Fruit fly (Drosophila melanogaster) whole organism, embryonic: Measurements from ENCODE around the gene CG6431.

ENCODE experiments used
- Abd-B ChIP-seq: fragments of 200-800 bp; sonication (Bioruptor generic); optimal IDR thresholded peaks from 2 replicates; lab custom pipeline; 2018; ENCODE audit warnings: missing biosample characterization, mild to moderate bottlenecking, missing genetic modification characterization, moderate library complexity
- Bgb ChIP-seq: fragments of 200-800 bp; sonication (Bioruptor generic); IDR thresholded peaks from 2 replicates; pipeline ENCODE4 v1.3.6; 2022; ENCODE audit warnings: missing biosample characterization, missing genetic modification characterization; ENCODE audit not compliant: partially characterized antibody
- Blimp-1 ChIP-seq: fragments of 200-800 bp; sonication (Bioruptor generic); optimal IDR thresholded peaks from 3 replicates; lab custom pipeline; 2018; ENCODE audit warnings: missing biosample characterization, missing genetic modification characterization, mild to moderate bottlenecking, moderate library complexity, missing genetic modification reagents
- C15 ChIP-seq: fragments of 200-800 bp; sonication (Bioruptor generic); IDR thresholded peaks from 3 replicates; pipeline ENCODE4 v1.3.6; 2022; ENCODE audit warnings: missing biosample characterization, missing genetic modification characterization
- CG10321 ChIP-seq: fragments of 200-800 bp; sonication (Bioruptor generic); IDR thresholded peaks from 2 replicates; pipeline ENCODE4 v1.3.6; 2022; ENCODE audit warnings: missing biosample characterization, missing genetic modification characterization
- CG10565 ChIP-seq: fragments of 200-800 bp; sonication (Bioruptor generic); optimal IDR thresholded peaks from 3 replicates; lab custom pipeline; 2016; ENCODE audit warnings: missing biosample characterization, mild to moderate bottlenecking, missing genetic modification characterization
- CG10654 ChIP-seq: fragments of 200-800 bp; sonication (Bioruptor generic); optimal IDR thresholded peaks from 2 replicates; lab custom pipeline; 2016; ENCODE audit warnings: missing biosample characterization, missing genetic modification characterization
- CG11247 ChIP-seq: fragments of 200-800 bp; sonication (Bioruptor generic); IDR thresholded peaks from 2 replicates; pipeline ENCODE4 v1.3.6; 2022; ENCODE audit warnings: missing biosample characterization, missing genetic modification characterization
- CG12659 ChIP-seq: fragments of 200-800 bp; sonication (Bioruptor generic); optimal IDR thresholded peaks from 3 replicates; lab custom pipeline; 2017; ENCODE audit warnings: mild to moderate bottlenecking, missing biosample characterization, missing genetic modification reagents, missing genetic modification characterization
- CG14965 ChIP-seq: fragments of 200-800 bp; sonication (Bioruptor generic); optimal IDR thresholded peaks from 2 replicates; lab custom pipeline; 2016; ENCODE audit warnings: missing biosample characterization, missing genetic modification characterization, borderline replicate concordance
- CG1602 ChIP-seq: fragments of 200-800 bp; sonication (Bioruptor generic); optimal IDR thresholded peaks from 3 replicates; lab custom pipeline; 2016; ENCODE audit warnings: missing biosample characterization, missing genetic modification characterization
- CG17829 ChIP-seq: fragments of 200-800 bp; optimal IDR thresholded peaks from 2 replicates; lab custom pipeline; 2019; ENCODE audit warnings: missing biosample characterization, mild to moderate bottlenecking, missing genetic modification characterization, moderate library complexity
- CG33557 ChIP-seq: fragments of 200-800 bp; sonication (Bioruptor generic); optimal IDR thresholded peaks from 2 replicates; lab custom pipeline; 2019; ENCODE audit warnings: missing biosample characterization, mild to moderate bottlenecking, missing genetic modification characterization, moderate library complexity
- CG5953 ChIP-seq: fragments of 200-800 bp; sonication (Bioruptor generic); IDR thresholded peaks from 2 replicates; pipeline ENCODE4 v1.3.6; 2022; ENCODE audit warnings: missing biosample characterization, missing genetic modification characterization
- CG7372 ChIP-seq: fragments of 200-800 bp; sonication (Bioruptor generic); IDR thresholded peaks from 2 replicates; pipeline ENCODE4 v1.3.6; 2022; ENCODE audit warnings: missing biosample characterization, missing genetic modification characterization
- CG8478 ChIP-seq: fragments of >200 bp; optimal IDR thresholded peaks from 2 replicates; lab custom pipeline; 2018
- CG8765 ChIP-seq: fragments of 200-800 bp; sonication (Bioruptor generic); IDR thresholded peaks from 2 replicates; pipeline ENCODE4 v1.3.6; 2022; ENCODE audit warnings: missing biosample characterization, missing genetic modification characterization
- Drgx ChIP-seq: fragments of 200-800 bp; sonication (Bioruptor generic); IDR thresholded peaks from 2 replicates; pipeline ENCODE4 v1.3.6; 2022; ENCODE audit warnings: missing biosample characterization, missing genetic modification characterization
- HLH3B ChIP-seq: fragments of 200-800 bp; sonication (Bioruptor generic); IDR thresholded peaks from 2 replicates; pipeline ENCODE4 v1.3.6; 2022; ENCODE audit warnings: missing biosample characterization, missing genetic modification characterization
- HLH4C ChIP-seq: fragments of 200-800 bp; sonication (Bioruptor generic); IDR thresholded peaks from 3 replicates; pipeline ENCODE4 v1.3.6; 2022; ENCODE audit warnings: missing biosample characterization, missing genetic modification characterization; ENCODE audit not compliant: partially characterized antibody
- Hand ChIP-seq: fragments of 200-800 bp; sonication (Bioruptor generic); optimal IDR thresholded peaks from 2 replicates; lab custom pipeline; 2017; ENCODE audit warnings: mild to moderate bottlenecking, missing biosample characterization, missing genetic modification reagents, missing genetic modification characterization
- Meics ChIP-seq: fragments of 200-800 bp; sonication (Bioruptor generic); optimal IDR thresholded peaks from 2 replicates; lab custom pipeline; 2017; ENCODE audit warnings: missing biosample characterization, mild to moderate bottlenecking, missing genetic modification characterization
- NFAT ChIP-seq: fragments of 200-800 bp; sonication (Bioruptor generic); IDR thresholded peaks from 2 replicates; pipeline ENCODE4 v1.3.6; 2022; ENCODE audit warnings: missing biosample characterization, missing genetic modification characterization
- NK7.1 ChIP-seq: fragments of 200-800 bp; sonication (Bioruptor generic); optimal IDR thresholded peaks from 3 replicates; lab custom pipeline; 2016; ENCODE audit warnings: missing biosample characterization, missing genetic modification characterization
- Nf-YC ChIP-seq: fragments of 200-800 bp; optimal IDR thresholded peaks from 3 replicates; lab custom pipeline; 2019; ENCODE audit warnings: missing biosample characterization, mild to moderate bottlenecking, missing genetic modification characterization, moderate library complexity
- Opbp ChIP-seq: fragments of 200-800 bp; sonication (Bioruptor generic); IDR thresholded peaks from 3 replicates; pipeline ENCODE4 v1.3.6; 2022; ENCODE audit warnings: missing biosample characterization, missing genetic modification characterization; ENCODE audit not compliant: partially characterized antibody
- Side ChIP-seq: fragments of 200-800 bp; sonication (Bioruptor generic); optimal IDR thresholded peaks from 2 replicates; lab custom pipeline; 2016; ENCODE audit warnings: missing biosample characterization, missing genetic modification characterization
- Ssrp ChIP-seq: fragments of 200-800 bp; sonication (Bioruptor generic); optimal IDR thresholded peaks from 2 replicates; lab custom pipeline; 2018; ENCODE audit warnings: missing biosample characterization, mild to moderate bottlenecking, missing genetic modification characterization, moderate library complexity
- Stat92E ChIP-seq, 3 experiments: fragments of >200 bp in 2 of 3; fragments of 200-800 bp in 1 of 3; sonication (Bioruptor generic) in 1 of 3; optimal IDR thresholded peaks; 2 replicates each; lab custom pipeline; 2017 to 2019; ENCODE audit warnings: missing biosample characterization in 3 of 3, missing genetic modification characterization in 3 of 3, mild to moderate bottlenecking in 1 of 3, moderate library complexity in 1 of 3
- Tbp ChIP-seq: fragments of >200 bp; optimal IDR thresholded peaks from 2 replicates; lab custom pipeline; 2018; ENCODE audit warnings: missing biosample characterization, missing genetic modification characterization
- cato ChIP-seq: fragments of 200-800 bp; sonication (Bioruptor generic); optimal IDR thresholded peaks from 2 replicates; lab custom pipeline; 2016; ENCODE audit warnings: missing biosample characterization, missing genetic modification characterization, borderline replicate concordance
- chn ChIP-seq: fragments of 200-800 bp; sonication (Bioruptor generic); optimal IDR thresholded peaks from 2 replicates; lab custom pipeline; 2016; ENCODE audit warnings: missing biosample characterization, missing genetic modification characterization
- danr ChIP-seq: fragments of 200-800 bp; sonication (Bioruptor generic); IDR thresholded peaks from 2 replicates; pipeline ENCODE4 v1.3.6; 2022; ENCODE audit warnings: missing biosample characterization, missing genetic modification characterization
- dm ChIP-seq: fragments of 200-800 bp; sonication (Bioruptor generic); optimal IDR thresholded peaks from 3 replicates; lab custom pipeline; 2016; ENCODE audit warnings: missing biosample characterization, missing genetic modification characterization
- ftz-f1 ChIP-seq: fragments of 200-800 bp; sonication (Bioruptor generic); optimal IDR thresholded peaks from 2 replicates; lab custom pipeline; 2016; ENCODE audit warnings: missing biosample characterization, missing genetic modification characterization
- gfzf ChIP-seq: fragments of 200-800 bp; sonication (Bioruptor generic); optimal IDR thresholded peaks from 2 replicates; lab custom pipeline; 2016; ENCODE audit warnings: missing biosample characterization, mild to moderate bottlenecking, missing genetic modification characterization, moderate library complexity
- gsb ChIP-seq: fragments of 200-800 bp; sonication (Bioruptor generic); IDR thresholded peaks from 2 replicates; pipeline ENCODE4 v1.3.6; 2022; ENCODE audit warnings: missing biosample characterization, missing genetic modification characterization
- gsb-n ChIP-seq: fragments of 200-800 bp; sonication (Bioruptor generic); optimal IDR thresholded peaks from 3 replicates; lab custom pipeline; 2018; ENCODE audit warnings: missing biosample characterization, mild to moderate bottlenecking, missing genetic modification characterization
- insv ChIP-seq, 2 experiments: fragments of 200-800 bp; sonication (Bioruptor generic); optimal IDR thresholded peaks; 3 replicates each; lab custom pipeline; 2016 to 2018; ENCODE audit warnings: missing biosample characterization in 2 of 2, missing genetic modification characterization in 2 of 2
- maf-S ChIP-seq: fragments of 200-800 bp; sonication (Bioruptor generic); optimal IDR thresholded peaks from 2 replicates; lab custom pipeline; 2016; ENCODE audit warnings: missing biosample characterization, missing genetic modification characterization
- mirr ChIP-seq: fragments of 200-800 bp; sonication (Bioruptor generic); optimal IDR thresholded peaks from 3 replicates; lab custom pipeline; 2018; ENCODE audit warnings: missing biosample characterization, mild to moderate bottlenecking, missing genetic modification characterization
- onecut ChIP-seq: fragments of 200-800 bp; sonication (Bioruptor generic); IDR thresholded peaks from 2 replicates; pipeline ENCODE4 v1.3.6; 2022; ENCODE audit warnings: missing biosample characterization, missing genetic modification characterization
- p53 ChIP-seq: fragments of 200-800 bp; sonication (Bioruptor generic); optimal IDR thresholded peaks from 2 replicates; lab custom pipeline; 2016; ENCODE audit warnings: missing biosample characterization, missing genetic modification characterization
- sens-2 ChIP-seq: fragments of 200-800 bp; sonication (Bioruptor generic); IDR thresholded peaks from 2 replicates; pipeline ENCODE4 v1.3.6; 2022; ENCODE audit warnings: missing biosample characterization, missing genetic modification characterization
- sim ChIP-seq: fragments of 200-800 bp; sonication (Bioruptor generic); IDR thresholded peaks from 2 replicates; pipeline ENCODE4 v1.3.6; 2022; ENCODE audit warnings: missing biosample characterization, missing genetic modification characterization
- sna ChIP-seq: fragments of 200-800 bp; sonication (Bioruptor generic); IDR thresholded peaks from 2 replicates; pipeline ENCODE4 v1.3.6; 2022; ENCODE audit warnings: missing biosample characterization, missing genetic modification characterization; ENCODE audit not compliant: partially characterized antibody
- sqz ChIP-seq: fragments of 200-800 bp; sonication (Bioruptor generic); optimal IDR thresholded peaks from 3 replicates; lab custom pipeline; 2018; ENCODE audit warnings: missing biosample characterization, mild to moderate bottlenecking, missing genetic modification characterization
- tap ChIP-seq: fragments of 200-800 bp; optimal IDR thresholded peaks from 3 replicates; lab custom pipeline; 2019; ENCODE audit warnings: missing biosample characterization, mild to moderate bottlenecking, missing genetic modification characterization, moderate library complexity
- tll ChIP-seq, 2 experiments: fragments of 200-800 bp in 1 of 2; fragments of >200 bp in 1 of 2; sonication (Bioruptor generic) in 1 of 2; optimal IDR thresholded peaks; 2 replicates each; lab custom pipeline; 2017 to 2019; ENCODE audit warnings: missing biosample characterization in 2 of 2, missing genetic modification characterization in 2 of 2, mild to moderate bottlenecking in 1 of 2, moderate library complexity in 1 of 2
- tx ChIP-seq: fragments of 200-800 bp; sonication (Bioruptor generic); optimal IDR thresholded peaks from 2 replicates; lab custom pipeline; 2016; ENCODE audit warnings: missing biosample characterization, missing genetic modification characterization
- zfh2 ChIP-seq: fragments of 200-800 bp; sonication (Bioruptor generic); optimal IDR thresholded peaks from 2 replicates; lab custom pipeline; 2016; ENCODE audit warnings: missing biosample characterization, missing genetic modification characterization

CG6431 gene

dm6 chr2L:10767597-10768188 is 43.7 kb downstream of the CG6431 start, which contains the start of gene Ubc2:
Gene Ubc2 (minus strand): TSS chr2L:10768006.
- TF ChIP-seq Tbp (GFP tag; lab: Kevin White, UChicago) = no peak
- TF ChIP-seq CG14965 (GFP tag; lab: Kevin White, UChicago) = no peak
- TF ChIP-seq gsb (GFP tag; lab: Robert Waterston, UW) = no peak
- TF ChIP-seq tll (GFP tag; optimal IDR thresholded peaks at IDR 0.05; lab: Kevin White, UChicago) = no peak
- TF ChIP-seq Blimp-1 (GFP tag; lab: Kevin White, UChicago) = no peak
- no peak for TF ChIP-seq CG10565 (GFP tag; lab: Kevin White, UChicago)
- peak; percentile 89 for TF ChIP-seq Bgb (GFP tag; lab: Robert Waterston, UW)
- no peak for TF ChIP-seq CG10654 (GFP tag; lab: Kevin White, UChicago)
- no peak for TF ChIP-seq danr (GFP tag; lab: Robert Waterston, UW)
- TF ChIP-seq CG1602 (GFP tag; lab: Kevin White, UChicago) = no peak
- peak; percentile 79 for TF ChIP-seq sna (GFP tag; lab: Robert Waterston, UW)
- no peak for TF ChIP-seq mirr (GFP tag; lab: Kevin White, UChicago)
- no peak for TF ChIP-seq CG5953 (GFP tag; lab: Robert Waterston, UW)
- TF ChIP-seq gfzf (GFP tag; lab: Kevin White, UChicago) = peak; percentile 46
- 0 out of 2 replicates have a peak, but pooled peaks have one; percentile 21 for TF ChIP-seq HLH3B (GFP tag; lab: Robert Waterston, UW)
- TF ChIP-seq zfh2 (GFP tag; lab: Kevin White, UChicago) = peak; percentile 19
- TF ChIP-seq CG17829 = peak; percentile 43
- TF ChIP-seq CG10321 (GFP tag; lab: Robert Waterston, UW) = no peak
- peak; percentile 11 for TF ChIP-seq maf-S (GFP tag; lab: Kevin White, UChicago)
- no peak for TF ChIP-seq CG8478
- peak; percentile 81 for TF ChIP-seq CG12659 (GFP tag; lab: Kevin White, UChicago)
- no peak for TF ChIP-seq Hand (GFP tag; lab: Kevin White, UChicago)
- TF ChIP-seq sim (GFP tag; lab: Robert Waterston, UW) = no peak
- no peak for TF ChIP-seq Side
- no peak for TF ChIP-seq C15 (GFP tag; lab: Robert Waterston, UW)
- TF ChIP-seq NK7.1 (GFP tag; lab: Kevin White, UChicago) = no peak
- TF ChIP-seq Drgx (GFP tag; lab: Robert Waterston, UW) = no peak
- TF ChIP-seq Opbp (GFP tag; lab: Robert Waterston, UW) = peak; percentile 90
- no peak for TF ChIP-seq Stat92E (GFP tag; optimal IDR thresholded peaks at IDR 0.05; lab: Kevin White, UChicago)
- no peak for TF ChIP-seq CG8765 (GFP tag; lab: Robert Waterston, UW)
- no peak for TF ChIP-seq CG33557 (GFP tag; lab: Kevin White, UChicago)
- peak; percentile 3 for TF ChIP-seq Nf-YC (tag; lab: Kevin White, UChicago)
- peak; percentile 80 for TF ChIP-seq ftz-f1
- TF ChIP-seq onecut (GFP tag; lab: Robert Waterston, UW) = no peak
- no peak for TF ChIP-seq tx (GFP tag; lab: Kevin White, UChicago)
- no peak for TF ChIP-seq Meics (GFP tag; lab: Kevin White, UChicago)
- TF ChIP-seq chn (GFP tag; lab: Kevin White, UChicago) = peak; percentile 21
- TF ChIP-seq gsb-n = no peak
- TF ChIP-seq cato (GFP tag; lab: Kevin White, UChicago) = no peak
- no peak for TF ChIP-seq insv (GFP tag; optimal IDR thresholded peaks at IDR 0.05; lab: Kevin White, UChicago)
- peak; percentile 47 for TF ChIP-seq dm (GFP tag; lab: Kevin White, UChicago)
- no peak for TF ChIP-seq CG7372
- TF ChIP-seq Abd-B = peak; percentile 20
- TF ChIP-seq tap (tag; lab: Kevin White, UChicago) = no peak
- TF ChIP-seq NFAT (GFP tag; lab: Robert Waterston, UW) = no peak
- TF ChIP-seq sens-2 (GFP tag; lab: Robert Waterston, UW) = no peak
- TF ChIP-seq p53 (GFP tag; lab: Kevin White, UChicago) = no peak
- peak; percentile 14 for TF ChIP-seq sqz
- TF ChIP-seq CG11247 (GFP tag; lab: Robert Waterston, UW) = no peak
- TF ChIP-seq Ssrp = no peak
- TF ChIP-seq HLH4C = peak; percentile 83
